Worm (Caenorhabditis elegans) whole organism, late embryonic: ENCODE data around the gene F23D12.3.

ENCODE experiments used
- C08G9.2 ChIP-seq: sonication (generic microtip); optimal IDR thresholded peaks from 2 replicates; lab custom pipeline; 2016; ENCODE audit warnings: mild to moderate bottlenecking, missing genetic modification characterization, moderate library complexity, missing compliant biosample characterization
- ceh-19 ChIP-seq: fragments of 200-800 bp; sonication (Bioruptor generic); optimal IDR thresholded peaks from 2 replicates; lab custom pipeline; 2018; ENCODE audit warnings: mild to moderate bottlenecking, missing genetic modification characterization, missing compliant biosample characterization
- ceh-2 ChIP-seq: sonication (generic microtip); optimal IDR thresholded peaks from 2 replicates; lab custom pipeline; 2016; ENCODE audit warnings: missing genotype, missing genetic modification characterization, missing compliant biosample characterization
- ceh-24 ChIP-seq: sonication (generic microtip); optimal IDR thresholded peaks from 2 replicates; lab custom pipeline; 2016; ENCODE audit warnings: mild to moderate bottlenecking, missing genetic modification characterization, missing compliant biosample characterization
- ceh-31 ChIP-seq: sonication (generic microtip); optimal IDR thresholded peaks from 2 replicates; lab custom pipeline; 2016; ENCODE audit warnings: missing genetic modification characterization, missing compliant biosample characterization
- ets-4 ChIP-seq: sonication (generic microtip); optimal IDR thresholded peaks from 2 replicates; lab custom pipeline; 2016; ENCODE audit warnings: missing genetic modification characterization, missing compliant biosample characterization
- fkh-10 ChIP-seq: fragments of 150-350 bp; optimal IDR thresholded peaks from 2 replicates; lab custom pipeline; 2014; ENCODE audit warnings: missing biosample characterization, missing genetic modification reagents, missing genetic modification characterization
- nhr-11 ChIP-seq: fragments of 150-350 bp; optimal IDR thresholded peaks from 2 replicates; lab custom pipeline; 2014; ENCODE audit warnings: missing biosample characterization, missing genetic modification characterization
- pag-3 ChIP-seq: sonication (generic microtip); optimal IDR thresholded peaks from 2 replicates; lab custom pipeline; 2016; ENCODE audit warnings: missing compliant biosample characterization, missing genetic modification characterization, borderline replicate concordance
- pha-2 ChIP-seq: sonication (generic microtip); optimal IDR thresholded peaks from 2 replicates; lab custom pipeline; 2017; ENCODE audit warnings: mild to moderate bottlenecking, missing genetic modification characterization, missing compliant biosample characterization
- pqm-1 ChIP-seq: sonication (generic microtip); optimal IDR thresholded peaks from 2 replicates; lab custom pipeline; 2016; ENCODE audit warnings: missing genetic modification characterization, missing compliant biosample characterization

ce11 chrX:14430436-14430835, 12.0 kb upstream of the F23D12.3 start:
- no peak for TF ChIP-seq ceh-24 (tag; lab: Kevin White, UChicago)
- TF ChIP-seq pqm-1 (tag; lab: Kevin White, UChicago), result no peak
- TF ChIP-seq fkh-10 (GFP tag; lab: Kevin White, UChicago), result no peak
- TF ChIP-seq ceh-19 (GFP tag; lab: Kevin White, UChicago), result no peak
- no peak for TF ChIP-seq nhr-11
- TF ChIP-seq pha-2 (tag; lab: Kevin White, UChicago), result no peak
- no peak for TF ChIP-seq ets-4
- no peak for TF ChIP-seq ceh-2 (tag; lab: Kevin White, UChicago)
- TF ChIP-seq C08G9.2 (tag; lab: Kevin White, UChicago), result no peak
- TF ChIP-seq pag-3 (tag; lab: Kevin White, UChicago), result no peak
- no peak for TF ChIP-seq ceh-31 (tag; lab: Kevin White, UChicago)
